Fruit fly (Drosophila melanogaster): ENCODE measurements around the gene spn-A.

DNA sequence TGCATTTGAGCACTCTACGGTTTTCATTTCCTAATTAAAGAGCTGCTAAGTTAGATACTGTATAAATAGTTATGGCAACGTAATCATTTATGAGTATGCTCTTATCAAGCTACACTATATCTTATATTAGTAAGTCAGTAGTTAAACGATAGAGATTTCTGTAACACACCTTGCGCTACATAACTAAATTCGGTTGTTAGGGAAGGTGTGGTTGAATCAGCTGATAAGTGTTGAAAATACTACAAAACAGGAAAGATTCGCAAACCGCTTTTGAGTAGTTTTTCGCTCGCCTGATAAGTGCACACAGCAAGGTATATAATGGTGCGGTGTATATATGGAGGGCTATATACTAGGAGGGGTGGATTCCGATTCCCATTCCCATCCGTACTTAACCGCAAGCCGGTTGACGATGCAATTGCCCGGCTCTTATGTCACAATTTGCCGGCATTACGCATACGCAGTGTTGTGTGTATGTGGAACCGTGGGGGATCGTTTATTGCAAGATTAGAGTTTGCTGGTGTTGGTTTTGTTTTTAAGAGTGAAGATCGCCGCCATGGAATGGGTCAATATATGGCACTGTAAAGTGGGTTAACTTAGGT lies 49.2 kb upstream of the spn-A start:
- no peak for TF ChIP-seq Ets96B (tag; optimal IDR thresholded peaks at IDR 0.05)
- no peak for TF ChIP-seq topi (GFP tag; optimal IDR thresholded peaks at IDR 0.05)
- no peak for TF ChIP-seq CG6276 (GFP tag; optimal IDR thresholded peaks at IDR 0.05)
- TF ChIP-seq dac (GFP tag; optimal IDR thresholded peaks at IDR 0.05), result no peak
- no peak for TF ChIP-seq OdsH (GFP tag; optimal IDR thresholded peaks at IDR 0.05)
- TF ChIP-seq CG6792 (GFP tag; optimal IDR thresholded peaks at IDR 0.05), result no peak
- TF ChIP-seq pdm3 (GFP tag; optimal IDR thresholded peaks at IDR 0.05), result no peak
- no peak for TF ChIP-seq Ets21C (GFP tag; optimal IDR thresholded peaks at IDR 0.05)
- no peak for TF ChIP-seq dsx (GFP tag; optimal IDR thresholded peaks at IDR 0.05; ENCODE audit: poor library complexity, severe bottlenecking)
- TF ChIP-seq salr (GFP tag; optimal IDR thresholded peaks at IDR 0.05), result no peak
- no peak for TF ChIP-seq achi (GFP tag; optimal IDR thresholded peaks at IDR 0.05)
